Worm (Caenorhabditis elegans): ENCODE results near the gene F09A5.3.

The F09A5.3 gene

DNA sequence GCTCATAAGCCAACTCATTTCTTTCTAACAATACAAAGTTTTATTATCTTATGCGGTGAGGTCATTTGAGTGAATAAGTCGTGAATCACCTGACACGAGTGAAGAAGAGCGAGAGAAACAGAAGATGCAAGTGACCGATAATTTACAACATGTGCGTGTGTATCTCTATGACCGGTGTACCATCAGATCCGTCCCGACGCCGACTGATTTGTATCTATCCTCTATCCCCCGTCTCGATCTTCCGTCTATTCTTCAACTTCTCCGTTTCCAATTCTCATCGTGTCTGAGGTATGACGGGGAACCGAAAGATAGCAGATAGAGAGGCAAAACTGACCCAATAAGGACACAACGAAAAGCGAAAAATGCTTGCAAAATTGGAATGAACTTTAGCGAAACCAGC is at the start of gene F09A5.3:
TSS of gene F09A5.3 (plus strand) at position 162 of the 400 bp plus-strand sequence.
- no peak for TF ChIP-seq ceh-43 (GFP tag; optimal IDR thresholded peaks at IDR 0.05)
- peak; percentile 98 for TF ChIP-seq elt-1 (tag; optimal IDR thresholded peaks at IDR 0.05; ENCODE audit: borderline replicate concordance, insufficient read depth)
- no peak for TF ChIP-seq cnd-1 (tag; optimal IDR thresholded peaks at IDR 0.05)
- no peak for TF ChIP-seq tbx-8 (GFP tag; optimal IDR thresholded peaks at IDR 0.05)
- TF ChIP-seq ham-2 (GFP tag; optimal IDR thresholded peaks at IDR 0.05), result peak; percentile 82
- no peak for TF ChIP-seq mep-1 (tag; optimal IDR thresholded peaks at IDR 0.05)
- no peak for TF ChIP-seq bed-3 (GFP tag; optimal IDR thresholded peaks at IDR 0.05)
- TF ChIP-seq sem-2 (GFP tag; optimal IDR thresholded peaks at IDR 0.05), result no peak
- no peak for TF ChIP-seq ztf-11 (tag; optimal IDR thresholded peaks at IDR 0.05)
- no peak for TF ChIP-seq ceh-83 (GFP tag; optimal IDR thresholded peaks at IDR 0.05)
- no peak for TF ChIP-seq lsy-2 (tag; optimal IDR thresholded peaks at IDR 0.05)
- peak; percentile 11 for TF ChIP-seq elt-3 (tag; optimal IDR thresholded peaks at IDR 0.05)
- TF ChIP-seq sptf-1 (tag; optimal IDR thresholded peaks at IDR 0.05), result no peak
- no peak for TF ChIP-seq pha-4 (tag; optimal IDR thresholded peaks at IDR 0.05)
- peak; percentile 76 for TF ChIP-seq hlh-1 (tag; optimal IDR thresholded peaks at IDR 0.05)
- no peak for TF ChIP-seq drap-1 (GFP tag; optimal IDR thresholded peaks at IDR 0.05)
- TF ChIP-seq nhr-237 (tag; optimal IDR thresholded peaks at IDR 0.05), result no peak
- TF ChIP-seq mab-5 (tag; optimal IDR thresholded peaks at IDR 0.05), result no peak
- TF ChIP-seq unc-62 (GFP tag; optimal IDR thresholded peaks at IDR 0.05), result peak; percentile 76
- TF ChIP-seq M03D4.4 (tag; optimal IDR thresholded peaks at IDR 0.05), result no peak
- TF ChIP-seq zip-8 (tag; optimal IDR thresholded peaks at IDR 0.05), result no peak
- TF ChIP-seq mls-2 (tag; optimal IDR thresholded peaks at IDR 0.05), result no peak
- no peak for TF ChIP-seq ces-1 (GFP tag; optimal IDR thresholded peaks at IDR 0.05)
- peak; percentile 6 for TF ChIP-seq blmp-1 (tag; optimal IDR thresholded peaks at IDR 0.05)
- TF ChIP-seq nhr-2 (tag; optimal IDR thresholded peaks at IDR 0.05), result peak; percentile 59
- TF ChIP-seq flh-1 (GFP tag; optimal IDR thresholded peaks at IDR 0.05), result no peak
- no peak for TF ChIP-seq nhr-12 (tag; optimal IDR thresholded peaks at IDR 0.05)
- no peak for TF ChIP-seq lin-13 (tag; optimal IDR thresholded peaks at IDR 0.05)
- no peak for TF ChIP-seq unc-120 (tag; optimal IDR thresholded peaks at IDR 0.05; ENCODE audit: poor library complexity, severe bottlenecking)
- no peak for TF ChIP-seq lin-32 (GFP tag; optimal IDR thresholded peaks at IDR 0.05)
- TF ChIP-seq unc-39 (tag; optimal IDR thresholded peaks at IDR 0.05), result no peak
- no peak for TF ChIP-seq snpc-4 (tag; optimal IDR thresholded peaks at IDR 0.05)
- TF ChIP-seq nhr-76 (tag; optimal IDR thresholded peaks at IDR 0.05), result no peak
- TF ChIP-seq nhr-28 (tag; optimal IDR thresholded peaks at IDR 0.05), result no peak
- TF ChIP-seq ceh-39 (tag; optimal IDR thresholded peaks at IDR 0.05), result no peak

DNA sequence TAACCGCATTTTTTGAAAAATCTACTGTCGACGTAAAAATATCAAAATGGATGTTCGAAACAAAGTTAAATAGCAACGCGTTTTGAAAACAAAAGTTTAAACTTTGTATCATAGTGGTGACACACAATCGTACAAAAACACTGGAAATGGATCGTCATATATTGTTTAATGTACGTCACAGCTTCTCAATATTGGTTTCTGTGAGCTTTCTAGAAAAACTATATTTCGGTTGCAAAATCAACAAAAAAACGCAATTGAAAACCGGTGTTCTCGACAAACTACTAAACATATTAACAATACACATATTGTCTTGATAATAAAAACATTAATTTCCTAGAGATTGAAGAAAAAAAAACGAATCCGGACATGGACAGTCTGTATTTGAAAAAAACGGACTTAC is 41.0 kb upstream of the F09A5.3 start, which contains the start of gene R03G8.6:
TSS of gene R03G8.6 (minus strand) at position 101 of the 400 bp plus-strand sequence.
- TF ChIP-seq elt-3 (tag; optimal IDR thresholded peaks at IDR 0.05) (no peak), M03D4.4 (tag; optimal IDR thresholded peaks at IDR 0.05) (no peak), ceh-39 (tag; optimal IDR thresholded peaks at IDR 0.05) (no peak), bed-3 (GFP tag; optimal IDR thresholded peaks at IDR 0.05) (no peak), nhr-76 (tag; optimal IDR thresholded peaks at IDR 0.05) (no peak), sem-2 (GFP tag; optimal IDR thresholded peaks at IDR 0.05) (no peak), sptf-1 (tag; optimal IDR thresholded peaks at IDR 0.05) (no peak), nhr-28 (tag; optimal IDR thresholded peaks at IDR 0.05) (no peak), tbx-8 (GFP tag; optimal IDR thresholded peaks at IDR 0.05) (no peak), lin-32 (GFP tag; optimal IDR thresholded peaks at IDR 0.05) (no peak), mab-5 (tag; optimal IDR thresholded peaks at IDR 0.05) (no peak), snpc-4 (tag; optimal IDR thresholded peaks at IDR 0.05) (no peak)

DNA sequence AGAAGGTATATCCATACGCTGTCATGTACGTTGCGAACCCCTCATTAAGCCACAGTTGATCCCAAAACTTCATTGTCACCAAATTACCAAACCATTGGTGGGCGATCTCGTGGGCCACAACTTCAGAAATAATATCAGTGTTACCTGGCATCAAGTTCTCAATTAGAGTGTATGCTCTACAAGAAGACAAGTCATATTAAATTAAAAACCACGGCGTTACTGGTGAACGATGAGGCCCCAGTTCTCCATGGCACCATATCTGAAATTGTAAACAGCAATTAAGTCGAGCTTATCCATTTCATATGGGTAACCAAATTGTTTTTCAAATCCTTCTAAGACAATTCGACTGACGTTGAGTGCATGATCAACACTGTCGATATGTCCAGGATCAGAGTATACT is 38.6 kb upstream of the F09A5.3 start:
- no peak for TF ChIP-seq mab-5 (tag; optimal IDR thresholded peaks at IDR 0.05)

DNA sequence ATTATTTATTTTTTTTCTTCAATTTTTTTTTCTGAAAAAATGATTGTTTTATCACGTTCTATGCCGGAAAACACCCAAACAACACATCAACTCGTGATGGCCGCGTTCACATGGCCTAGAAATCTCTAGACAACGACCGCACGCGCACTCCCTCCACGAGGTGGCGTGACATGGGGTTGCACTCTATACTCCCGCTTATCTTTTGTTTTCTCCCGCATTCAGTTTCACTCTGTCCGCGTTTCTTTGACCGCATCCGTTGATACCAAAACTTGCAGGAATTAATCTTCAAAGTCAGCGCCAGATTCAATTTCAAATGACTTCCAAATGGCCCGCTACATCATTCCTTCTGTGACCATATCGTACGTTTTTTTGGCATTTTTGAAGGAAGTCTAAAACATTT is 36.4 kb upstream of the F09A5.3 start, which contains the start of gene F17H10.1:
TSS of gene F17H10.1 (plus strand) at position 276 of the 400 bp plus-strand sequence.
- TF ChIP-seq nhr-2 (tag; optimal IDR thresholded peaks at IDR 0.05) (peak; percentile 14), lin-13 (tag; optimal IDR thresholded peaks at IDR 0.05) (peak; percentile 23), pha-4 (tag; optimal IDR thresholded peaks at IDR 0.05) (no peak), elt-3 (tag; optimal IDR thresholded peaks at IDR 0.05) (peak; percentile 48), bed-3 (GFP tag; optimal IDR thresholded peaks at IDR 0.05) (no peak), mab-5 (tag; optimal IDR thresholded peaks at IDR 0.05) (no peak), ztf-11 (tag; optimal IDR thresholded peaks at IDR 0.05) (no peak), nhr-76 (tag; optimal IDR thresholded peaks at IDR 0.05) (no peak), ceh-83 (GFP tag; optimal IDR thresholded peaks at IDR 0.05) (peak; percentile 53), ceh-39 (tag; optimal IDR thresholded peaks at IDR 0.05) (no peak), cnd-1 (tag; optimal IDR thresholded peaks at IDR 0.05) (no peak), flh-1 (GFP tag; optimal IDR thresholded peaks at IDR 0.05) (no peak)
